Fruit fly (Drosophila melanogaster): Measurements from ENCODE around the gene CG3436.

Gene CG3436

DNA sequence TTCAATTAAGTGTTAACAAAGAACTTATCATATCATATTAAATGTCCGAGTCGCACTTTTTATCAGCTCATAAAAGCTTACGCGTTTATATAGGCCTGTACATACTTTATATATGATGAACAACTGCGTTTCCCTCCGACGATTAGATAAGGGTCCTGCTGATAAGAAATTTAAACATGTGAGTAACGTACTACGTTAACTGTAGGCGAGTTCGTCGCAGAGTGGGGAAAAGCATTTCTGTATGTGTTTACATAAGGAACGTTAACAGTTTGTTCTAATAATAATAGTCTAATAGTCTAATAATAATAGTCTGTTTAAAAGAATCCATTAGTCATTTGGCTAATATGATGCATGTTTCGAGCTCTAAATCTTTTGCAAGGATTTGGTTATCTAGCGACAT lies 14.6 kb downstream of the CG3436 start (continued):
- TF ChIP-seq Oaz (GFP tag; IDR thresholded peaks at IDR 0.05) (no peak), sd (tag; optimal IDR thresholded peaks at IDR 0.05) (peak; percentile 21), kay (GFP tag; optimal IDR thresholded peaks at IDR 0.05) (no peak), eve (GFP tag; optimal IDR thresholded peaks at IDR 0.05) (peak in 1 of 2 experiments; percentile 10), ato (GFP tag; IDR thresholded peaks at IDR 0.05; ENCODE audit: partially characterized antibody) (no peak), Aef1 (GFP tag; IDR thresholded peaks at IDR 0.05) (no peak), CG9437 (GFP tag; optimal IDR thresholded peaks at IDR 0.05) (peak; percentile 10), ems (GFP tag; optimal IDR thresholded peaks at IDR 0.05) (no peak), MTF-1 (GFP tag; optimal IDR thresholded peaks at IDR 0.05; ENCODE audit: borderline replicate concordance) (no peak), exex (tag; optimal IDR thresholded peaks at IDR 0.05) (peak; percentile 91), B-H2 (GFP tag; optimal IDR thresholded peaks at IDR 0.05) (peak; percentile 13), CG6654 (GFP tag; optimal IDR thresholded peaks at IDR 0.05) (no peak), Pdp1 (GFP tag; optimal IDR thresholded peaks at IDR 0.05) (peak in 1 of 2 experiments; percentile 69)

DNA sequence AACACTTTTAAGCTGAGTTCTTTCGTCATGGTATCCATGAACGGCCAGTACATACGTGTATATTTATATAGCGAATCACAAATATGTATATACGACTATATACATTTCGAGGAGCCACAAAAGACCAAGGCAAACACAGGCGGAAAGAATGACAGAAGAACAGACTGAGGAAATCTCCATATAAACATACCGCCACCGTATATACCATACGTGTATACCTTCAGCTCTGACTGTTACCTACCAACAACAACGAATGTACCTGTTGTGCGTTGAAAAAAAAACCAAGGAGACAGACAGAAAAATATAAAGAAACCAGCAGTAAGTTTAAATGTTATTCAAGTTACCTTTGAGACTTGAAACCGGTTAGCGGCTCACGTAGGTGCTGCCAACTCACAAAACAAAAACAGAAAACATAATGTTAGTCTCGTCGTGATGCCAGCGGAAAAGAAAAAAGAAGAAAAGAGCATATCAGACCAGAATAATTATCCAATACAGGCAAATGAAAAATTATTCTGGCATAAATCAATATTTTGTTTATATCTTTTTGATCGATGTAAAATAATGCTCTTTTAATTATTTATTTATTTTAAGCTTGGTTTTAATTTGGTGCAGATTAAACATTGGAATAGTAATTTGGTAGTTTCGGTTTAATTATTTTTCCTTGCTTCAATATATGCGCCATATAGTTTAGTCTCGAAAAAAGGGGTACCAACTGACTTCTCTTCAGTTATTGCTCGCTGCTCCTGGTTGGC lies 15.8 kb downstream of the CG3436 start:
- TF ChIP-seq CG15073 (GFP tag; optimal IDR thresholded peaks at IDR 0.05) (no peak), CG6175 (GFP tag; IDR thresholded peaks at IDR 0.05) (no peak), cato (GFP tag; optimal IDR thresholded peaks at IDR 0.05; ENCODE audit: borderline replicate concordance) (no peak), CG7987 (GFP tag; optimal IDR thresholded peaks at IDR 0.05) (peak; percentile 38), trem (tag; optimal IDR thresholded peaks at IDR 0.05) (peak; percentile 69), CG13296 (GFP tag; optimal IDR thresholded peaks at IDR 0.05) (peak; percentile 28), Eip74EF (GFP tag; optimal IDR thresholded peaks at IDR 0.05) (peak in 1 of 2 experiments; percentile 15), MTF-1 (GFP tag; optimal IDR thresholded peaks at IDR 0.05; ENCODE audit: borderline replicate concordance) (no peak), unpg (GFP tag; optimal IDR thresholded peaks at IDR 0.05) (no peak), CG16779 (GFP tag; IDR thresholded peaks at IDR 0.05) (0 out of 2 replicates have a peak, but pooled peaks have one; percentile 47), CG15269 (tag; optimal IDR thresholded peaks at IDR 0.05) (peak; percentile 90), kni (GFP tag; optimal IDR thresholded peaks at IDR 0.05) (peak; percentile 79), nom (GFP tag; optimal IDR thresholded peaks at IDR 0.05) (peak; percentile 71), sd (tag; optimal IDR thresholded peaks at IDR 0.05) (peak; percentile 59), E2f2 (GFP tag; IDR thresholded peaks at IDR 0.05) (no peak), D19B (GFP tag; optimal IDR thresholded peaks at IDR 0.05) (peak; percentile 55), Ets65A (GFP tag) (no peak), toy (GFP tag; IDR thresholded peaks at IDR 0.05) (no peak), Meics (GFP tag; optimal IDR thresholded peaks at IDR 0.05) (peak; percentile 19), CG11723 (GFP tag; optimal IDR thresholded peaks at IDR 0.05) (no peak), CG6813 (GFP tag; optimal IDR thresholded peaks at IDR 0.05) (peak; percentile 59), CG7357 (GFP tag; IDR thresholded peaks at IDR 0.05) (no peak), CG3281 (GFP tag; optimal IDR thresholded peaks at IDR 0.05) (peak; percentile 14), cg (GFP tag; optimal IDR thresholded peaks at IDR 0.05) (peak; percentile 22), bsh (GFP tag; optimal IDR thresholded peaks at IDR 0.05) (peak in 1 of 2 experiments; percentile 21), CG13894 (tag; optimal IDR thresholded peaks at IDR 0.05) (peak; percentile 73), lov (optimal IDR thresholded peaks at IDR 0.05) (no peak), lov (GFP tag; IDR thresholded peaks at IDR 0.05) (no peak), lab (GFP tag; optimal IDR thresholded peaks at IDR 0.05) (peak; percentile 46), NK7.1 (GFP tag; optimal IDR thresholded peaks at IDR 0.05) (no peak), CG8765 (GFP tag; IDR thresholded peaks at IDR 0.05) (no peak), mirr (GFP tag; optimal IDR thresholded peaks at IDR 0.05) (peak; percentile 56), dpn (GFP tag; optimal IDR thresholded peaks at IDR 0.05) (no peak), ttk (GFP tag; IDR thresholded peaks at IDR 0.05) (no peak), vnd (GFP tag; IDR thresholded peaks at IDR 0.05; ENCODE audit: partially characterized antibody) (no peak)

All from whole organism, embryonic.